Fruit fly (Drosophila melanogaster) Kc167 (cell line): ENCODE measurements around the gene CG32147.

Experiments
- h ChIP-seq: fragments of >200 bp; optimal IDR thresholded peaks from 3 replicates; lab custom pipeline; 2018; ENCODE audit warnings: missing external identifiers
- insv ChIP-seq: fragments of >200 bp; optimal IDR thresholded peaks from 3 replicates; lab custom pipeline; 2018; ENCODE audit warnings: missing external identifiers
- psq ChIP-seq: fragments of >200 bp; optimal IDR thresholded peaks from 2 replicates; lab custom pipeline; 2017; ENCODE audit warnings: missing external identifiers

DNA sequence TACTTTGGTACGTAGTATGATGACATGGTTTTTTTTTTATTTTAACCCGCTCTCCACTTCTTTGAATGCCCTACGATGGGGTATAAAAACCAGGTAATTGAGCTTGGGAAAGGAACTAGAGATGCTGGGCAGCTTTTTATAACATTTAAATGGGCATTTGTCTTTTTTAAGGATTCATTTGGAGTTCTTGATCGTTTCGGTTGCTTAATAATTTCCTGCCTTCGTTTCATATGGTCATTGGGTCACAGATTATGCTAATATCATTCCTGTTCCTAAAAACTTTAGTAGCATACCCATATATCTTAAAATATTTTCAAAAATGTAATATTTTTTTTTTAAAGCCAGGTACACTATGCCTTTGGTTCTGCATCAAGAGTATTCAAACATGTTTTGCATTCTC lies 44.9 kb upstream of the CG32147 start:
- TF ChIP-seq h (lab: Kevin White, UChicago), result no peak
- TF ChIP-seq insv (lab: Kevin White, UChicago), result no peak
- TF ChIP-seq psq (lab: Kevin White, UChicago), result no peak
